Fruit fly (Drosophila melanogaster): ENCODE data around the gene Ndc80.
A peak's percentile ranks its signal among the peaks of the same experiment; 100 is the strongest.

Ndc80 gene

DNA sequence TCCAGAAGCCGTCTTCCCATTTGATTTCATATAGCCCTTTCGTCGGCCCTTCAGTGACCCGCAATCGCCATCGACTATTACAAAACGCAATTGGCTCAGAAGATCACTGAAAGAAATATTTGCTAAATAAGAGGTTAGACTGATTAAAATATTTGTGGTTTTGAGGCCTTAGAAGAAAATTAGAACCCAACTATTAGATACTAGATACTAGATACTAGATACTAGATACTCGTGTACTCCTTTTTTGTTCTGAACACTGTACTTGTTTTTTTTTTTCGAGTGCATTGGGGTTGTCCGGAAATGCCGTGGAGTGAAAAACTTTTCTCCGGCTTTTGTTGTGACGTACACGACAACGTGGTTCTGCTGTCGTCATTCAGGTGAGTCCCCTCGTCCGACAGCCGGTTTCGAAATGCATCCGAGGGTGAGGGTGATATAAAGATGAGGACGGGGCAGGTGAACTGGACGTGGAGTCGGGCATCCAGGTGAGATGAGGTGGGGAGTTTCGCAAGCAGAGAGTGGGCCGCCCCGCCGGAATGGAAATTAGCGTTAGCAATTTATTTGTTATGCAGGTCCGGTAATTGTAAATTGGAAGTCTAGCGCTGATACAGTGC, 18.5 kb upstream of the Ndc80 start:
- TF ChIP-seq CG7045 (GFP tag; optimal IDR thresholded peaks at IDR 0.05) (peak; percentile 55), CG7101 (tag; optimal IDR thresholded peaks at IDR 0.05) (peak; percentile 62), CG11617 (GFP tag; optimal IDR thresholded peaks at IDR 0.05) (peak; percentile 39), Crg-1 (GFP tag; optimal IDR thresholded peaks at IDR 0.05) (no peak), CG33017 (tag; optimal IDR thresholded peaks at IDR 0.05) (peak; percentile 64), CG5204 (GFP tag; optimal IDR thresholded peaks at IDR 0.05) (peak; percentile 42), kay (GFP tag; ENCODE audit: borderline replicate concordance) (no peak), toe (GFP tag; optimal IDR thresholded peaks at IDR 0.05) (no peak), CG14711 (tag; optimal IDR thresholded peaks at IDR 0.05) (peak; percentile 57), Clk (GFP tag; optimal IDR thresholded peaks at IDR 0.05) (no peak), CG1620 (GFP tag; optimal IDR thresholded peaks at IDR 0.05) (peak; percentile 2), ovo (GFP tag; optimal IDR thresholded peaks at IDR 0.05) (no peak), pad (GFP tag; optimal IDR thresholded peaks at IDR 0.05) (no peak), cic (GFP tag; optimal IDR thresholded peaks at IDR 0.05) (no peak), bab1 (GFP tag; optimal IDR thresholded peaks at IDR 0.05) (peak; percentile 56), Hr96 (GFP tag; optimal IDR thresholded peaks at IDR 0.05) (no peak), tj (GFP tag; optimal IDR thresholded peaks at IDR 0.05) (peak; percentile 23), CG12768 (GFP tag; optimal IDR thresholded peaks at IDR 0.05) (peak; percentile 37), Mnt (GFP tag; optimal IDR thresholded peaks at IDR 0.05) (peak; percentile 18), cnc (optimal IDR thresholded peaks at IDR 0.05) (no peak)

DNA sequence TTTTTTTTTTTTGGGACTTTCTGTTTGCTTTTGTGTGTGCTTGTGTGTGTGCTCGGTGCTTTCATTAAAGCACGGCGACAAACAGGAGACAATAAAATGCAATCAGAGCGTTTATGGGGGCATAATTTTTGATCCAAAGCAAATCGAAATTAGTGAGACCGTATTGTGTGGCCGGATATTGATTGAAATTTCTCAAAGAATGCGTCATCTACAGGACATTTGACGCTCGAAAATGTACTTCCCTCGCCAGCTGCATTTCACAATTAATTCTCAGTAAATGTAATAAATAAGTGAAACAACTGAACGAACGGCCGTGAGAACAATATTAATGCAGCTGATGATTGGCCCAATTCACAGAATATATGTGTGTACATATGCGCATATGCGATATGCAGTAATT, 17.6 kb upstream of the Ndc80 start:
- TF ChIP-seq CG7101 (tag; optimal IDR thresholded peaks at IDR 0.05): no peak
- no peak for TF ChIP-seq CG7045 (GFP tag; optimal IDR thresholded peaks at IDR 0.05)
- peak; percentile 41 for TF ChIP-seq kay (GFP tag; ENCODE audit: borderline replicate concordance)
- no peak for TF ChIP-seq Crg-1 (GFP tag; optimal IDR thresholded peaks at IDR 0.05)
- no peak for TF ChIP-seq CG12768 (GFP tag; optimal IDR thresholded peaks at IDR 0.05)

DNA sequence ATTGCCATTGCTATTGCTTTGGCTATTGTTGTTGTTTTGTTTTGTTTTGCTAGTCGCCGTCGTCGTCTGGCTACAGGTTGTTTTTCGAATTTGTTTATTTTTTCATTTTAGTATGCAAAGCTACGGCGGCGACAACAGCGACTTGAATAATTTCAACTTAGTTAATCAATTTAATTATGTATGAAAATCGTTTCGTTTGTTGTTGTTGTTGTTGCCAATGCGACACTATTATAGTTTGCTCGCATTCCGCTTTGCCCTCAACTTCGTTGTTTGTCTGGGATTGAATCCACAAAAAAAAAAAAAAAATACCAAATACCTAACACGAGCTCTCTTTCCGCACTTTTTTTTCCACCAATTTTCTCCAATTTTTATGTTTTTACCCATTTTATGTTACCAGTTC, 16.0 kb upstream of the Ndc80 start:
- TF ChIP-seq CG7101 (tag; optimal IDR thresholded peaks at IDR 0.05) (no peak), CG7045 (GFP tag; optimal IDR thresholded peaks at IDR 0.05) (no peak), ovo (GFP tag; optimal IDR thresholded peaks at IDR 0.05) (no peak), kay (GFP tag; ENCODE audit: borderline replicate concordance) (peak; percentile 20), CG33017 (tag; optimal IDR thresholded peaks at IDR 0.05) (no peak), Crg-1 (GFP tag; optimal IDR thresholded peaks at IDR 0.05) (no peak), bab1 (GFP tag; optimal IDR thresholded peaks at IDR 0.05) (no peak)

DNA sequence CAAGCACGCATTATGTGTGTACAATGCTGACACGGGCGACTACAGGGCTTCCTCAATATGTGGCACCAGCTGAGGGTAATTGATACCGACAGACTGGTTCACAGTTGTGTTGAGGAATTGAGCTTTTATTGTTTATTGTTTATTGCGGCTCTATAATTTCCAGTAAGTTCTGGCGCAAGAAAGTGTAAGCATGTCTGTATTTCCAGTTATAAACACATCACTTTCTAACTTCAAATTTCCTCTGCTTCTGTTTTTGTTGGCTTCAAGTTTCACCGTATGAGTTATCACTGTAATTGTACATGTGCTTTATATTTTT, 14.7 kb upstream of the Ndc80 start:
- TF ChIP-seq bab1 (GFP tag; optimal IDR thresholded peaks at IDR 0.05) (no peak), toe (GFP tag; optimal IDR thresholded peaks at IDR 0.05) (no peak), tj (GFP tag; optimal IDR thresholded peaks at IDR 0.05) (no peak), CG33017 (tag; optimal IDR thresholded peaks at IDR 0.05) (peak; percentile 15), kay (GFP tag; ENCODE audit: borderline replicate concordance) (no peak), pad (GFP tag; optimal IDR thresholded peaks at IDR 0.05) (no peak), CG7045 (GFP tag; optimal IDR thresholded peaks at IDR 0.05) (peak; percentile 25), cic (GFP tag; optimal IDR thresholded peaks at IDR 0.05) (no peak), Mnt (GFP tag; optimal IDR thresholded peaks at IDR 0.05) (peak; percentile 38), CG7101 (tag; optimal IDR thresholded peaks at IDR 0.05) (no peak), CG5204 (GFP tag; optimal IDR thresholded peaks at IDR 0.05) (no peak), CG14711 (tag; optimal IDR thresholded peaks at IDR 0.05) (no peak)

DNA sequence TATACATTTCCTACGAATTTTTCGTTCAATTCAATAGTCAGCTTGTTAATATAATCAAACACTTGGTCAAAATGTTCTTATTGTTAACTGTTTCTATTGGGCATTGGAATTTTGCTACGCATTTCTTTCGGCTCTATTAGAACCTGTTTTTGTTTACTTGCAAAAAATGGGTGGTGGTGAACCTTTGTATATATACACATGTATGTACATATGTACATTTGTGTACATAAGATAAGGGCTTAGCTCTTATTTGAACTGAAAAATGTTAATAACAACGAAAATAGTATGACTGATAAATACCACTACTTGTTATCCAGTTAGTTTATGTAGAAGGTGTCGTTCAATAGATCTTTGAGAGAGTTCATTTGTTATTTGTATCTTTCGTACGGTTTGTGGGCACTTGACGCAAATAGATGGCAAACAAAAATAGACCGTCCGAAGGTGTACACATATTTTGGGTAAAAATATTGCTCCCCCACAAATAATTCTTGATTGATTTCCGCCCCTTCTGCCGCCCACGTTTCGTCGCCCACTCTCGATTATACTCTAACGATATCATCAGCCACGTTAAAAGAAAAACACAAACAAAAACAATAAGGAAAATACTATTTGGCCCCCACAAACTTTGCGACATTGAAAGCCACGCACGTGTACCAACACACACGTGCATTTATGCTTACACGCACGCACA, 14.2 kb upstream of the Ndc80 start:
- TF ChIP-seq CG1620 (GFP tag; optimal IDR thresholded peaks at IDR 0.05) (no peak), Crg-1 (GFP tag; optimal IDR thresholded peaks at IDR 0.05) (no peak), CG5204 (GFP tag; optimal IDR thresholded peaks at IDR 0.05) (no peak), cnc (optimal IDR thresholded peaks at IDR 0.05) (no peak), tj (GFP tag; optimal IDR thresholded peaks at IDR 0.05) (no peak), CG33017 (tag; optimal IDR thresholded peaks at IDR 0.05) (no peak)

DNA sequence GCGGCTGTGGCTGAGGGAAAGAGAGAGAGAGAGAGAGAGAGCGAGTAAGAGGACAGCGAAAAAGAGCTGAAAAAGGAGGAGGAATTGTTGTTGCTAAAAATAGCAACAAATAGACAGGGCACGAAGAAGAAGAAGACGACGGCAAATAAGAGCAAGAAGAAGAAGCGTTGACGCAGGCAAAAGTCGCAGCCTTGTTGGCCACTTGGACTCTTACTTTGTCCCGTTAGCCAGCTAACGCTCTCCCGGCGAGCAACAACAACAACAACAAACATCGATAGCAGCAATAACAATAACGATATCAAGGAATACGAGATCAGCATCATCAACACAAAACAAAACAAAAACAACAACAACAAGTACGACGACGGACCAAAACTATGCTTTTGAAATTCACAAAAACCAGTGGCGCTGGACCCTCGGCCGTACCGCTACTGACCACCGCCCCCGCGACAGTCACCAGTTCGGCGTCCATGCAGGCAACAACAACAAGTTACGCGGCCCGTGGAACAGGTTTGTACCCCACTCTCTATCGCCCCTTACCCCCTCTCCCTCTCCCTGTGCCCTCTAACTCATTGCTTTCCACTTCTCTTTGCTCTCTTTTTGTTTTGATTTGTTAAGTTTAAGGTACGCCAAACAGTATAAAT, 13.3 kb upstream of the Ndc80 start:
- peak; percentile 67 for TF ChIP-seq tj (GFP tag; optimal IDR thresholded peaks at IDR 0.05)
- TF ChIP-seq pad (GFP tag; optimal IDR thresholded peaks at IDR 0.05): peak; percentile 63
- TF ChIP-seq CG14711 (tag; optimal IDR thresholded peaks at IDR 0.05): no peak
- TF ChIP-seq CG7101 (tag; optimal IDR thresholded peaks at IDR 0.05): no peak
- TF ChIP-seq Mnt (GFP tag; optimal IDR thresholded peaks at IDR 0.05): no peak
- peak; percentile 29 for TF ChIP-seq ovo (GFP tag; optimal IDR thresholded peaks at IDR 0.05)
